Worm (Caenorhabditis elegans) whole organism, L1 larva: ENCODE data around the gene npr-18.
A peak's percentile ranks its signal among the peaks of the same experiment; 100 is the strongest.

Experiments
- C04F5.9 ChIP-seq: sonication (generic microtip); optimal IDR thresholded peaks from 2 replicates; lab custom pipeline; 2016; ENCODE audit warnings: missing genetic modification characterization, missing compliant biosample characterization
- C16A3.4 ChIP-seq: fragments of 150-350 bp; optimal IDR thresholded peaks from 2 replicates; lab custom pipeline; 2014; ENCODE audit warnings: missing biosample characterization, missing genetic modification characterization
- aly-2 ChIP-seq: fragments of 150-350 bp; optimal IDR thresholded peaks from 2 replicates; lab custom pipeline; 2014; ENCODE audit warnings: missing biosample characterization, missing genetic modification characterization
- ceh-8 ChIP-seq: fragments of 200-800 bp; sonication (Bioruptor generic); optimal IDR thresholded peaks from 2 replicates; lab custom pipeline; 2018; ENCODE audit warnings: mild to moderate bottlenecking, missing genetic modification characterization, moderate library complexity, missing compliant biosample characterization
- ceh-82 ChIP-seq, 3 experiments: fragments of 150-350 bp in 1 of 3; sonication (generic microtip) in 2 of 3; optimal IDR thresholded peaks; 2 replicates each; lab custom pipeline; 2014 to 2017; ENCODE audit warnings: missing biosample characterization in 3 of 3, missing genetic modification characterization in 3 of 3
- ceh-88 ChIP-seq: fragments of 200-800 bp; sonication (Bioruptor generic); IDR thresholded peaks from 2 replicates; pipeline ENCODE4 v1.3.6; 2022; ENCODE audit warnings: missing genetic modification characterization, missing compliant biosample characterization
- dpl-1 ChIP-seq, 3 experiments: fragments of 150-350 bp in 2 of 3; sonication (generic microtip) in 1 of 3; optimal IDR thresholded peaks; 2 replicates each; lab custom pipeline; 2014 to 2017; ENCODE audit warnings: missing biosample characterization in 3 of 3, missing genetic modification characterization in 3 of 3, missing genetic modification reagents in 3 of 3
- dsc-1 ChIP-seq: sonication (generic microtip); optimal IDR thresholded peaks from 2 replicates; lab custom pipeline; 2016; ENCODE audit warnings: mild to moderate bottlenecking, missing genetic modification characterization, missing compliant biosample characterization
- egl-13 ChIP-seq: sonication (generic microtip); optimal IDR thresholded peaks from 2 replicates; lab custom pipeline; 2016; ENCODE audit warnings: missing genotype, missing genetic modification reagents, missing genetic modification characterization, missing compliant biosample characterization
- elt-2 ChIP-seq: sonication (generic microtip); optimal IDR thresholded peaks from 2 replicates; lab custom pipeline; 2016; ENCODE audit warnings: missing genetic modification characterization, mild to moderate bottlenecking, inconsistent platforms, missing compliant biosample characterization, missing genetic modification reagents
- elt-3 ChIP-seq, 6 experiments: fragments of 150-350 bp in 1 of 6; sonication (generic microtip); optimal IDR thresholded peaks; 2 replicates each; lab custom pipeline; 2017 to 2018; ENCODE audit warnings: missing biosample characterization in 6 of 6, missing genetic modification characterization in 6 of 6, inconsistent platforms in 1 of 6
- fkh-10 ChIP-seq: sonication (generic microtip); optimal IDR thresholded peaks from 2 replicates; lab custom pipeline; 2017; ENCODE audit warnings: missing biosample characterization, missing genetic modification reagents, missing genetic modification characterization
- fkh-8 ChIP-seq: sonication (generic microtip); optimal IDR thresholded peaks from 2 replicates; lab custom pipeline; 2016; ENCODE audit warnings: mild to moderate bottlenecking, missing genetic modification characterization, missing compliant biosample characterization
- fos-1 ChIP-seq: fragments of 150-350 bp; optimal IDR thresholded peaks from 2 replicates; lab custom pipeline; 2014; ENCODE audit warnings: missing biosample characterization, missing genetic modification characterization
- grh-1 ChIP-seq: fragments of 200-800 bp; sonication (Bioruptor generic); IDR thresholded peaks from 2 replicates; pipeline ENCODE4 v1.3.6; 2022; ENCODE audit warnings: missing genetic modification reagents, missing genetic modification characterization, missing compliant biosample characterization
- hpl-2 ChIP-seq: fragments of 150-350 bp; optimal IDR thresholded peaks from 2 replicates; lab custom pipeline; 2014; ENCODE audit warnings: missing biosample characterization, missing genetic modification reagents, missing genetic modification characterization
- irx-1 ChIP-seq: sonication (generic microtip); optimal IDR thresholded peaks from 2 replicates; lab custom pipeline; 2016; ENCODE audit warnings: missing genetic modification characterization, missing compliant biosample characterization
- isw-1 ChIP-seq: fragments of 200-800 bp; sonication (Bioruptor generic); IDR thresholded peaks from 2 replicates; pipeline ENCODE4 v1.3.6; 2022; ENCODE audit warnings: missing genetic modification characterization, missing compliant biosample characterization
- jun-1 ChIP-seq: fragments of 150-350 bp; optimal IDR thresholded peaks from 2 replicates; lab custom pipeline; 2014; ENCODE audit warnings: missing biosample characterization, missing genetic modification reagents, missing genetic modification characterization
- lin-13 ChIP-seq: fragments of 150-350 bp; optimal IDR thresholded peaks from 2 replicates; lab custom pipeline; 2014; ENCODE audit warnings: missing biosample characterization, missing genetic modification reagents, missing genetic modification characterization
- lin-14 ChIP-seq: fragments of 200-800 bp; sonication (Bioruptor generic); optimal IDR thresholded peaks from 2 replicates; lab custom pipeline; 2018; ENCODE audit warnings: mild to moderate bottlenecking, missing genetic modification characterization, moderate library complexity, missing compliant biosample characterization
- lin-35 ChIP-seq, 2 experiments: fragments of 150-350 bp; optimal IDR thresholded peaks; 2 replicates each; lab custom pipeline; 2014; ENCODE audit warnings: missing biosample characterization in 2 of 2, missing genetic modification characterization in 2 of 2, missing genetic modification reagents in 2 of 2
- lin-39 ChIP-seq: fragments of 150-350 bp; optimal IDR thresholded peaks from 2 replicates; lab custom pipeline; 2014; ENCODE audit warnings: missing biosample characterization, missing genetic modification reagents, missing genetic modification characterization
- lir-3 ChIP-seq: sonication (generic microtip); optimal IDR thresholded peaks from 2 replicates; lab custom pipeline; 2016; ENCODE audit warnings: mild to moderate bottlenecking, missing genetic modification characterization, moderate library complexity, missing compliant biosample characterization; ENCODE audit not compliant: poor library complexity
- lsy-2 ChIP-seq, 2 experiments: fragments of 150-350 bp; optimal IDR thresholded peaks; 2 replicates each; lab custom pipeline; 2014; ENCODE audit warnings: missing biosample characterization in 2 of 2, missing genetic modification characterization in 2 of 2
- mab-9 ChIP-seq: fragments of 200-800 bp; sonication (Bioruptor generic); IDR thresholded peaks from 2 replicates; pipeline ENCODE4 v1.3.6; 2022; ENCODE audit warnings: missing genetic modification reagents, missing genetic modification characterization, missing compliant biosample characterization
- mdl-1 ChIP-seq, 2 experiments: fragments of 150-350 bp; optimal IDR thresholded peaks; 2 replicates each; lab custom pipeline; 2014 to 2017; ENCODE audit warnings: missing biosample characterization in 2 of 2, missing genetic modification characterization in 2 of 2, inconsistent platforms in 1 of 2
- mef-2 ChIP-seq: fragments of 150-350 bp; optimal IDR thresholded peaks from 2 replicates; lab custom pipeline; 2014; ENCODE audit warnings: missing biosample characterization, missing genetic modification characterization
- mep-1 ChIP-seq: fragments of 150-350 bp; optimal IDR thresholded peaks from 2 replicates; lab custom pipeline; 2014; ENCODE audit warnings: missing biosample characterization, missing genetic modification characterization
- nhr-19 ChIP-seq: fragments of 200-800 bp; sonication (Bioruptor generic); conservative IDR thresholded peaks from 2 replicates; pipeline ENCODE4 v1.3.6; 2022; ENCODE audit warnings: missing genetic modification characterization, missing compliant biosample characterization
- nhr-20 ChIP-seq: sonication (generic microtip); optimal IDR thresholded peaks from 2 replicates; lab custom pipeline; 2016; ENCODE audit warnings: mild to moderate bottlenecking, missing genetic modification characterization, missing compliant biosample characterization
- nhr-237 ChIP-seq: fragments of 150-350 bp; optimal IDR thresholded peaks from 2 replicates; lab custom pipeline; 2014; ENCODE audit warnings: missing biosample characterization, missing genetic modification characterization
- nhr-47 ChIP-seq: sonication (generic microtip); optimal IDR thresholded peaks from 2 replicates; lab custom pipeline; 2016; ENCODE audit warnings: mild to moderate bottlenecking, missing genetic modification characterization, moderate library complexity, missing compliant biosample characterization
- nhr-71 ChIP-seq: sonication (generic microtip); optimal IDR thresholded peaks from 2 replicates; lab custom pipeline; 2016; ENCODE audit warnings: mild to moderate bottlenecking, missing genetic modification characterization, moderate library complexity, missing compliant biosample characterization
- nhr-76 ChIP-seq: sonication (generic microtip); optimal IDR thresholded peaks from 2 replicates; lab custom pipeline; 2017; ENCODE audit warnings: missing biosample characterization, missing genetic modification characterization
- nhr-77 ChIP-seq: fragments of 150-350 bp; optimal IDR thresholded peaks from 2 replicates; lab custom pipeline; 2014; ENCODE audit warnings: missing biosample characterization, missing genetic modification characterization
- nhr-85 ChIP-seq: sonication (generic microtip); peaks from one replicate; lab custom pipeline; 2016; ENCODE audit warnings: missing genetic modification characterization, inconsistent platforms, missing compliant biosample characterization
- nhr-90 ChIP-seq: sonication (generic microtip); optimal IDR thresholded peaks from 2 replicates; lab custom pipeline; 2016; ENCODE audit warnings: mild to moderate bottlenecking, missing genetic modification characterization, missing compliant biosample characterization; ENCODE audit not compliant: poor library complexity
- pax-3 ChIP-seq: fragments of 200-800 bp; sonication (Bioruptor generic); optimal IDR thresholded peaks from 2 replicates; lab custom pipeline; 2018; ENCODE audit warnings: mild to moderate bottlenecking, missing genetic modification characterization, moderate library complexity, missing compliant biosample characterization
- rnt-1 ChIP-seq: sonication (generic microtip); optimal IDR thresholded peaks from 2 replicates; lab custom pipeline; 2016; ENCODE audit warnings: mild to moderate bottlenecking, missing genetic modification characterization, moderate library complexity, missing compliant biosample characterization
- snpc-4 ChIP-seq: fragments of 150-350 bp; optimal IDR thresholded peaks from 2 replicates; lab custom pipeline; 2014; ENCODE audit warnings: missing biosample characterization, missing genetic modification characterization
- snu-23 ChIP-seq: sonication (generic microtip); optimal IDR thresholded peaks from 2 replicates; lab custom pipeline; 2016; ENCODE audit warnings: missing genetic modification characterization, missing compliant biosample characterization
- sox-4 ChIP-seq: sonication (generic microtip); optimal IDR thresholded peaks from 2 replicates; lab custom pipeline; 2016; ENCODE audit warnings: missing genetic modification characterization, missing compliant biosample characterization
- sup-37 ChIP-seq: fragments of 200-800 bp; sonication (Bioruptor generic); optimal IDR thresholded peaks from 2 replicates; lab custom pipeline; 2018; ENCODE audit warnings: mild to moderate bottlenecking, missing genetic modification characterization, missing compliant biosample characterization
- swsn-7 ChIP-seq: sonication (generic microtip); optimal IDR thresholded peaks from 2 replicates; lab custom pipeline; 2016; ENCODE audit warnings: missing genetic modification characterization, missing compliant biosample characterization
- tbx-2 ChIP-seq: sonication (generic microtip); optimal IDR thresholded peaks from 2 replicates; lab custom pipeline; 2016; ENCODE audit warnings: missing genetic modification characterization, missing compliant biosample characterization
- unc-130 ChIP-seq: fragments of 150-350 bp; optimal IDR thresholded peaks from 2 replicates; lab custom pipeline; 2017; ENCODE audit warnings: missing biosample characterization, missing genetic modification characterization, inconsistent platforms
- unc-86 ChIP-seq: sonication (generic microtip); optimal IDR thresholded peaks from 2 replicates; lab custom pipeline; 2016; ENCODE audit warnings: missing genetic modification characterization, missing compliant biosample characterization
- vab-15 ChIP-seq: sonication (generic microtip); optimal IDR thresholded peaks from 2 replicates; lab custom pipeline; 2017; ENCODE audit warnings: missing genotype, mild to moderate bottlenecking, missing genetic modification characterization, missing compliant biosample characterization
- zip-4 ChIP-seq: fragments of 200-800 bp; sonication (Bioruptor generic); optimal IDR thresholded peaks from 2 replicates; lab custom pipeline; 2018; ENCODE audit warnings: mild to moderate bottlenecking, missing genetic modification characterization, moderate library complexity, missing compliant biosample characterization
- ztf-11 ChIP-seq, 2 experiments: sonication (generic microtip); optimal IDR thresholded peaks; 2 replicates each; lab custom pipeline; 2016 to 2017; ENCODE audit warnings: missing genetic modification characterization in 2 of 2, missing biosample characterization in 1 of 2, missing compliant biosample characterization in 1 of 2
- ztf-4 ChIP-seq: fragments of 150-350 bp; optimal IDR thresholded peaks from 2 replicates; lab custom pipeline; 2014; ENCODE audit warnings: missing biosample characterization, missing genetic modification characterization

The npr-18 gene

DNA sequence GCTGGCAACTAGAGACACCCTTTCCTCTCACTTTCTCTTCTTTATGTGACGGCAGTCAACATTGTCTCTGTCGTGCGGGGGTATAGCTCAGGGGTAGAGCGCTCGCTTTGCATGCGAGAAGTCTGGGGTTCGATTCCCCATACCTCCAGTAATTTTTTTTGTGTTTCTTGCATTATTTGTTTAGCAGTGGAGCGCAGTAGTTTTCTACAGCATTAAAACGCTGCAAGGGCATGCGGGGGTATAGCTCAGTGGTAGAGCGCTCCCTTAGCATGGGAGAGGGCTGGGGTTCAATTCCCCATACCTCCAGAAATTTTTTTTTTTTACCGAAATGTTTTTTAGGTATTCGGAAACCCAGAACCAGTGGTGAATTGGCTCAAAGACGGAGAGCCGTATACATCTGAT lies 53.0 kb downstream of the npr-18 start:
- TF ChIP-seq elt-3 (tag; optimal IDR thresholded peaks at IDR 0.05; lab: Kevin White, UChicago) (peak in 3 of 6 experiments; percentile 8 to 75 (median 35)), C16A3.4 (tag; lab: Kevin White, UChicago) (peak; percentile 84), unc-130 (tag; lab: Kevin White, UChicago) (peak; percentile 50), fkh-8 (tag; lab: Kevin White, UChicago) (peak; percentile 85), dsc-1 (tag; lab: Kevin White, UChicago) (peak; percentile 89), lin-14 (GFP tag; lab: Kevin White, UChicago) (peak; percentile 89), pax-3 (tag; lab: Kevin White, UChicago) (peak; percentile 75), mep-1 (tag; lab: Kevin White, UChicago) (peak; percentile 92), nhr-71 (tag; lab: Kevin White, UChicago) (peak; percentile 91), zip-4 (peak; percentile 60), sox-4 (tag; lab: Kevin White, UChicago) (peak; percentile 74), nhr-90 (peak; percentile 89), unc-86 (tag; lab: Kevin White, UChicago) (peak; percentile 72), ztf-11 (tag; optimal IDR thresholded peaks at IDR 0.05; lab: Kevin White, UChicago) (peak in 1 of 2 experiments; percentile 56), swsn-7 (tag; lab: Kevin White, UChicago) (peak; percentile 89), nhr-85 (peak; percentile 95), C04F5.9 (tag; lab: Kevin White, UChicago) (peak; percentile 54), tbx-2 (peak; percentile 84), hpl-2 (GFP tag; lab: Kevin White, UChicago) (peak; percentile 79), snu-23 (GFP tag; lab: Kevin White, UChicago) (peak; percentile 94), nhr-237 (peak; percentile 16), isw-1 (GFP tag; lab: Robert Waterston, UW) (peak; percentile 59), ceh-8 (peak; percentile 76), fos-1 (peak; percentile 83), nhr-76 (tag; lab: Kevin White, UChicago) (peak; percentile 66), rnt-1 (tag; lab: Kevin White, UChicago) (peak; percentile 72), mab-9 (peak; percentile 69), ceh-88 (GFP tag; lab: Robert Waterston, UW) (peak; percentile 73), nhr-77 (tag; lab: Kevin White, UChicago) (peak; percentile 91), lir-3 (tag; lab: Kevin White, UChicago) (peak; percentile 92), egl-13 (tag; lab: Kevin White, UChicago) (peak; percentile 69), nhr-19 (peak; percentile 87), lin-13 (GFP tag; lab: Kevin White, UChicago) (peak; percentile 60), lsy-2 (tag; optimal IDR thresholded peaks at IDR 0.05; lab: Kevin White, UChicago) (peak in 1 of 2 experiments; percentile 69), irx-1 (tag; lab: Kevin White, UChicago) (peak; percentile 89), lin-35 (GFP tag; optimal IDR thresholded peaks at IDR 0.05; lab: Kevin White, UChicago) (peak; percentile 58 to 84), fkh-10 (GFP tag; lab: Kevin White, UChicago) (peak; percentile 86), dpl-1 (GFP tag; optimal IDR thresholded peaks at IDR 0.05; lab: Kevin White, UChicago) (peak in 2 of 3 experiments; percentile 37 to 49), elt-2 (peak; percentile 77), nhr-47 (tag; lab: Kevin White, UChicago) (peak; percentile 93), ceh-82 (tag; optimal IDR thresholded peaks at IDR 0.05; lab: Kevin White, UChicago) (peak; percentile 49 to 85 (median 62)), sup-37 (peak; percentile 70), lin-39 (tag; lab: Kevin White, UChicago) (peak; percentile 42), mdl-1 (tag; optimal IDR thresholded peaks at IDR 0.05; lab: Kevin White, UChicago) (peak in 1 of 2 experiments; percentile 77), vab-15 (tag; lab: Kevin White, UChicago) (peak; percentile 21), grh-1 (GFP tag; lab: Robert Waterston, UW) (peak; percentile 72), jun-1 (tag; lab: Kevin White, UChicago) (peak; percentile 86), mef-2 (tag; lab: Kevin White, UChicago) (peak; percentile 6), ztf-4 (tag; lab: Kevin White, UChicago) (peak; percentile 79), aly-2 (peak; percentile 88), nhr-20 (peak; percentile 87), snpc-4 (tag; lab: Kevin White, UChicago) (peak; percentile 68)
